Worm (Caenorhabditis elegans) whole organism, late embryonic: ENCODE results near the gene F48E3.6.

Source experiments
- K02D7.2 ChIP-seq: sonication (generic microtip); optimal IDR thresholded peaks from 2 replicates; lab custom pipeline; 2017; ENCODE audit warnings: mild to moderate bottlenecking, missing genetic modification characterization, missing compliant biosample characterization
- ceh-19 ChIP-seq: fragments of 200-800 bp; sonication (Bioruptor generic); optimal IDR thresholded peaks from 2 replicates; lab custom pipeline; 2018; ENCODE audit warnings: mild to moderate bottlenecking, missing genetic modification characterization, missing compliant biosample characterization
- pqm-1 ChIP-seq: sonication (generic microtip); optimal IDR thresholded peaks from 2 replicates; lab custom pipeline; 2016; ENCODE audit warnings: missing genetic modification characterization, missing compliant biosample characterization

DNA sequence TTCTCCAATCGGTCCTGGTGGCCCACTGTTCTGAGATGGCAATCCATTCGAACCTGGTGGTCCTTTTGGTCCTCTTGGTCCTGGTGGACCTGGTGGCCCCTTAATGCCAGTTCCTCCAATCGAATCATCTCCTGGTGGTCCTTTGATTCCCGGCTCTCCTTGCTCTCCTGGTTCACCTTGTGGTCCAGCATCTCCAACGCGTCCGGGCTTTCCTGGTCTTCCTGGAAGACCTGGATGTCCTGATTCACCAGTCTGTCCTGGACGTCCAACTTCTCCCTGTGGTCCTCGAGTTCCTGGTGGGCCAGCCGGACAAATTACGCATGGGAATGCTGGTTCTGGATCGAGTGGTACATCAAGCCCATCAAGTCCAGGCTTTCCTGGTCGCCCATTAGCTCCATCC, 34.2 kb upstream of the F48E3.6 start:
- TF ChIP-seq ceh-19 (GFP tag; lab: Kevin White, UChicago) (no peak), pqm-1 (tag; lab: Kevin White, UChicago) (no peak), K02D7.2 (tag; lab: Kevin White, UChicago) (no peak)
